Fruit fly (Drosophila melanogaster): Measurements from ENCODE around the gene CG12684.

CG12684 gene

DNA sequence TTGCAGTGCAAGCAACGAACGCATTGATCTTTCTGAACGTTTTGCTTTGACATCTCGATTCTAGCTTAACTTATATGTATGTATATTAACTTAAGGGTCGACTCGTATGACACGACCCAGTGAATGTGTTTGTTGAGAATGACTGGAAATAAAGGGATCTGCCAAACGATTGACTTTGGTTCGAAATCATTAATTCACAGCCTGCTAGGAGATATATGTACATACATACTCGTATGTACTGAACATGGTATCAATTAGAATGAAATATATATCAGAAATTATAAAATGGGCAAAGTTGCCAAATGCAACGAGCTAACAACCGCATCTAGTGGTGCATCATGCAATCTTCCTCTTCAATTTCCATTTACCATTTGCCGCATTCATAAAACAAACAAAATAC, at the start of gene CG12684:
CG12684 (minus strand) TSS at position 101 of the 400 bp plus-strand sequence.
- TF ChIP-seq CG1621 (tag; optimal IDR thresholded peaks at IDR 0.05) (no peak), Eip75B (GFP tag; optimal IDR thresholded peaks at IDR 0.05) (no peak), CG8319 (GFP tag; optimal IDR thresholded peaks at IDR 0.05) (no peak), lz (GFP tag; optimal IDR thresholded peaks at IDR 0.05) (no peak), CG6276 (GFP tag; optimal IDR thresholded peaks at IDR 0.05) (no peak), Sox102F (GFP tag; optimal IDR thresholded peaks at IDR 0.05) (no peak), fkh (GFP tag; optimal IDR thresholded peaks at IDR 0.05) (no peak), Ets21C (GFP tag; optimal IDR thresholded peaks at IDR 0.05) (no peak), dsx (GFP tag; optimal IDR thresholded peaks at IDR 0.05; ENCODE audit: poor library complexity, severe bottlenecking) (no peak), CG34406 (GFP tag; optimal IDR thresholded peaks at IDR 0.05) (no peak), CG3919 (GFP tag; optimal IDR thresholded peaks at IDR 0.05) (no peak)

DNA sequence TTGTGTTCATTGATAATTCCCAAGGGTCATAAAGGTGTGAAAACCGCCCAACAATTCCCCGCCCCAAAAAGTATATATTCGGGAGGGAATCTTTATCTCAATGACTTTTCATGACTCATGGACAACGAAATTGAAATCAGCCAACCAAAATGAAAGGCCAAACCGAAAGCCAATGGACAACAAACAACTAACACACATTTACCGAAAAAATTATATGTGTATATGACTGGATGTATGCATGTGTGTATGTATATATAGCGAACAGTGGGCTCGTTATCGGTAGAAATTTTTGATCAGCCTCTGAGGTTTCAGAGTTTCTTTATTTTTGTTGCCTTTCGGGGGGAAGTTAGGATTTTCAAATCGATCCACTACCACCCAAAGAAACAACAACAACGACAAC, 47.1 kb upstream of the CG12684 start:
- TF ChIP-seq CG6808 (GFP tag; optimal IDR thresholded peaks at IDR 0.05) (no peak), svp (GFP tag) (peak; percentile 38), vri (GFP tag; optimal IDR thresholded peaks at IDR 0.05) (peak; percentile 6)

DNA sequence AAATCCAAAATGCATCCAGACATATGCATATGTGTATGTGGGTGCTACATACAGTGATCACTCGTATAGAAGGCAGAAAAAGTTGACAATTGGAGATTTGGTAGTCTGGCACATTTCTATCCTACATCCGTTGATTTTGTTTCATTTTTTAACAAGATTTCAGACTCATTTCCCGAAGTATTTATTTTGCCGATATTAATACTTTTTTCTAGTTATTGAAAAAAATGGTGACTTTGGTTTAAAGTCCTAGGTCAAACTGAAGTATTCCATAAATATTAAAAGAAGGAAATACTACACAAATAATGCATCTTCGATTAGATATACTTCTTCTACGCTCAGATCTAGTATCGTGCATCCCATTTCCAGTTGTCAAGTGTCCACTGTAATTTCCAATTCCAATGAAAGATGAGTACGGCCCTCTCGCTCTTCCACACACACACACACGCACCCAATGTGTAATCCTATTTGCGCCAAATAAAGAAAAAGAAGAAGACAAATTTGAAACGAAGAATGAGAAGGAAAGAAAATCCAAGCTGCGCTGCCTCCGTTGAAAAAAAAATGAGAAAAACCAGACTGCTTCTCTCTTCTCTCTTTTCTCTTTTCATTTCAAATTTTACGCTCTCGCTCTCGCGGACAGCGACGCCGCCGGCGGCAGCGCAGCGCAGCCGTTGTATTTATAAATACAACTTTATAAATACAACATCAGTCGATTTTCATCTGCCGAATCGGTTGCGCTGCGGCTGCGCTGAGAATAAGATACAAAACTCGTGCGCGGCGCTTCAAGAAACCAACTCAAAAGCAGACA, 45.3 kb upstream of the CG12684 start, which contains the start of gene peb:
peb (plus strand) TSS at position 700 of the 805 bp plus-strand sequence.
- no peak for TF ChIP-seq spab (GFP tag; optimal IDR thresholded peaks at IDR 0.05)
- peak; percentile 45 for TF ChIP-seq CG15336 (GFP tag; IDR thresholded peaks at IDR 0.05)
- no peak for TF ChIP-seq fd85E (GFP tag; optimal IDR thresholded peaks at IDR 0.05)
- TF ChIP-seq OdsH (GFP tag; optimal IDR thresholded peaks at IDR 0.05) = peak; percentile 28
- TF ChIP-seq vri (GFP tag; optimal IDR thresholded peaks at IDR 0.05) = no peak
- peak; percentile 47 for TF ChIP-seq Smox (GFP tag; optimal IDR thresholded peaks at IDR 0.05)
- TF ChIP-seq lz (GFP tag; optimal IDR thresholded peaks at IDR 0.05) = peak; percentile 61
- peak; percentile 81 for TF ChIP-seq CG6163 (GFP tag; IDR thresholded peaks at IDR 0.05)
- no peak for TF ChIP-seq Eip93F (GFP tag; optimal IDR thresholded peaks at IDR 0.05)
- TF ChIP-seq Eip75B (GFP tag; optimal IDR thresholded peaks at IDR 0.05) = peak; percentile 56
- TF ChIP-seq Ets21C (GFP tag; optimal IDR thresholded peaks at IDR 0.05) = peak; percentile 44
- TF ChIP-seq CG10631 (GFP tag; optimal IDR thresholded peaks at IDR 0.05) = no peak
- peak; percentile 47 for TF ChIP-seq CG6276 (GFP tag; optimal IDR thresholded peaks at IDR 0.05)
- no peak for TF ChIP-seq CG11902 (GFP tag; optimal IDR thresholded peaks at IDR 0.05)
- TF ChIP-seq dac (GFP tag; optimal IDR thresholded peaks at IDR 0.05) = no peak
- TF ChIP-seq Sox15 (GFP tag; optimal IDR thresholded peaks at IDR 0.05) = no peak
- TF ChIP-seq CG1621 (tag; optimal IDR thresholded peaks at IDR 0.05) = no peak
- no peak for TF ChIP-seq salr (GFP tag; optimal IDR thresholded peaks at IDR 0.05)
- peak; percentile 15 for TF ChIP-seq CG8632 (GFP tag; optimal IDR thresholded peaks at IDR 0.05)
- no peak for TF ChIP-seq fd59A (GFP tag; optimal IDR thresholded peaks at IDR 0.05)
- TF ChIP-seq Hr4 (GFP tag; optimal IDR thresholded peaks at IDR 0.05) = peak; percentile 66
- TF ChIP-seq Blimp-1 (GFP tag; optimal IDR thresholded peaks at IDR 0.05) = peak; percentile 6
- peak; percentile 19 for TF ChIP-seq CG6792 (GFP tag; optimal IDR thresholded peaks at IDR 0.05)
- no peak for TF ChIP-seq CG3919 (GFP tag; optimal IDR thresholded peaks at IDR 0.05)
- TF ChIP-seq Ets96B (tag; optimal IDR thresholded peaks at IDR 0.05) = no peak
- peak; percentile 55 to 67 for TF ChIP-seq ss (GFP tag; optimal IDR thresholded peaks at IDR 0.05)
- TF ChIP-seq CG34406 (GFP tag; optimal IDR thresholded peaks at IDR 0.05) = peak; percentile 7
- peak; percentile 14 for TF ChIP-seq dsx (GFP tag; optimal IDR thresholded peaks at IDR 0.05; ENCODE audit: poor library complexity, severe bottlenecking)
- peak; percentile 53; the same call in 2 of the 3 replicates for TF ChIP-seq CG8119 (GFP tag; IDR thresholded peaks at IDR 0.05)
- TF ChIP-seq CG16779 (tag; optimal IDR thresholded peaks at IDR 0.05) = peak; percentile 54
- no peak for TF ChIP-seq CG6808 (GFP tag; optimal IDR thresholded peaks at IDR 0.05)
- no peak for TF ChIP-seq Lpt (GFP tag; optimal IDR thresholded peaks at IDR 0.05)
- peak; percentile 22 for TF ChIP-seq CG9139 (GFP tag; optimal IDR thresholded peaks at IDR 0.05)
- TF ChIP-seq cyc (GFP tag; optimal IDR thresholded peaks at IDR 0.05) = peak; percentile 50
- TF ChIP-seq CG7368 (GFP tag; optimal IDR thresholded peaks at IDR 0.05) = peak; percentile 26
- peak; percentile 49 for TF ChIP-seq CG32006 (GFP tag; optimal IDR thresholded peaks at IDR 0.05)
- TF ChIP-seq CG31627 (GFP tag; optimal IDR thresholded peaks at IDR 0.05) = peak; percentile 65
- no peak for TF ChIP-seq CG11294 (GFP tag; IDR thresholded peaks at IDR 0.05)
- peak; percentile 26 for TF ChIP-seq acj6 (GFP tag; optimal IDR thresholded peaks at IDR 0.05)
- TF ChIP-seq net (GFP tag; optimal IDR thresholded peaks at IDR 0.05) = no peak
- peak; percentile 31 for TF ChIP-seq Sox14 (GFP tag; optimal IDR thresholded peaks at IDR 0.05)
